Fruit fly (Drosophila melanogaster): ENCODE measurements around the gene glec.

glec gene

DNA sequence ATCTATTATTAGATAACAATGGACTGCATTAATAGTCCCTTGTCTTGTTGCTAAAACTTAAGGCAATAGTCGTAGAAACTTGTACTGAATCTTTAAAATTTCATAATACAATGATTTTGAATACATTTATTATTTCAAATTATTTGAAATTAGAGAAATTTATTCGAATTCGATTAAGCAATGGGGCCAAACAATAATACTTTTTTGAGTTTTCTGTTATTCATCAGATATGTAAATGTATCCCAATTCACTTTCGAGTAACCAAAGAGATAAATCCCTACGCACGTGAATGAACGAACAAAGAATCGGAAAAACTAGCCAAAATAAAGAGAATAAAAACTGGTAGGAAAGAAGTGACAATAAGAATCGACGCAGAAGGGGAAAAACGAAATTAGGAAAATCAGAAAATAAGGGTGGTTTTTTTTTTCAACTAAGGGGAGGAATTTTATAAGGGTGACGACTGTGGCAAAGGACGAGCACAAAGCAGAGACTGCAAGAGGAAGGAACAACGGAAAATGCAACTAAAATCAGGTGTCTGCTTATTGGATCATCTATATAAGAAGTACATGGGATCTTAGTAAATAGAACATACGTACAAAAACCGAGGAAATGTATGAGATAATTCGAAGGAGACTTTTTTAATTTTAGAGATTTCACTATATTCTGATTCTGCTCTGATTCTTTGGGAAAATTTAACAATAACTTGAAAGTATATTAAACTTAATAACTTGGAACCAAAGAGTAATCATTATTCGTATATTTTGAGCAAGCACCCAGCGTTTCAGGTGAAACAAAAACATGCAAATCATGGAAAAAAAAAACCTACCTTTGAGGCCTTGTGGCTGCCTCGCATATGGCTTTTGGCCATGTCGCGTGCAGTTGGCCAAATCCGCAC lies 1.2 kb downstream of the glec start:
- TF ChIP-seq psq (optimal IDR thresholded peaks at IDR 0.05) (no peak), ttk (optimal IDR thresholded peaks at IDR 0.05) (no peak), Myc (optimal IDR thresholded peaks at IDR 0.05) (no peak)

DNA sequence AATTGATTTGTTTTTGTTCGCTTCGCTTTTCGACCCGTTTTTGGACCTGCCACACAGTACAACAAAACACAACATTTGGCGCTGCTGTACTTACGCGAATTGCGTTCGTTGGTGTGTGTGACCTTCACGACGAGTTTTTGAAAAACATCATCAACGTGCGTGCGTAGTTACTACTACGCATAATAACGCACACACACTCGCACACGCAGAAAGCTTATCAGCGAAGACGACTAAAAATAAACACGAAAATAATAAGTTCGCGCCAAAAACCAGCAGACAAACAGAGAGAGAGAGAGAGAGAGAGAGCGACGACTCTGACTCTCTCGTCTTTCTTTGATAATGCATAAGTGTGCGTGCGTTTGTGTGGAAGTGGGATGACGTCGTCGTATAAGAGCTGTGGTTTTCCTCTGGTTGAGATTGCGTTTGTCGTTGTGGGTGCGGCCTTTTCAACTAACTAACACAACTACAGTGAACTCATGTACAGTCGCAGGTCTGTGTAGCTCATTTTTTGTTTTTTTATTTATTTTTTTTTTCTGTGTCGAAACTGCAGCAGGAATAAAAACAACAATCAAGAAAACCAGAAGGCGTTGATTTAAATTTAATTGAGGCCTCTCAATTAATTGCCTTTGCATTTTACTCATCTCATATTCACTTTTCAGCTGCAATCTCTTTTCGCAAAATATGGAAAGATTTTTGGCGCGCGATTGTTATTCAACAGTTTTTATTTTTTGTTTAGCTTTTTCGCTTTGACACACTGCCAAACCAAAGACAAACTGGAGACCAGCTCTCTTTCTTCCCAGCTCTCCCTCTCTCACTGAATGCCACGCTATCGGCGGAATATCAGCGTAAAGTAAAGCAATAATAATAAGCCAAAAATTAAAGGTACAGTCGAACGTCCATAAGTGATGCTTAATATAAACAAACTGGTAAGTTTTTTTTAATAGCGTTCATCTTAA lies 2.2 kb downstream of the glec start:
- no peak for TF ChIP-seq ttk (optimal IDR thresholded peaks at IDR 0.05)
- TF ChIP-seq insv (optimal IDR thresholded peaks at IDR 0.05) = no peak
- TF ChIP-seq Sin3A (optimal IDR thresholded peaks at IDR 0.05) = no peak
- no peak for TF ChIP-seq Myc (optimal IDR thresholded peaks at IDR 0.05)
- TF ChIP-seq h (optimal IDR thresholded peaks at IDR 0.05) = no peak
- no peak for TF ChIP-seq psq (optimal IDR thresholded peaks at IDR 0.05)

DNA sequence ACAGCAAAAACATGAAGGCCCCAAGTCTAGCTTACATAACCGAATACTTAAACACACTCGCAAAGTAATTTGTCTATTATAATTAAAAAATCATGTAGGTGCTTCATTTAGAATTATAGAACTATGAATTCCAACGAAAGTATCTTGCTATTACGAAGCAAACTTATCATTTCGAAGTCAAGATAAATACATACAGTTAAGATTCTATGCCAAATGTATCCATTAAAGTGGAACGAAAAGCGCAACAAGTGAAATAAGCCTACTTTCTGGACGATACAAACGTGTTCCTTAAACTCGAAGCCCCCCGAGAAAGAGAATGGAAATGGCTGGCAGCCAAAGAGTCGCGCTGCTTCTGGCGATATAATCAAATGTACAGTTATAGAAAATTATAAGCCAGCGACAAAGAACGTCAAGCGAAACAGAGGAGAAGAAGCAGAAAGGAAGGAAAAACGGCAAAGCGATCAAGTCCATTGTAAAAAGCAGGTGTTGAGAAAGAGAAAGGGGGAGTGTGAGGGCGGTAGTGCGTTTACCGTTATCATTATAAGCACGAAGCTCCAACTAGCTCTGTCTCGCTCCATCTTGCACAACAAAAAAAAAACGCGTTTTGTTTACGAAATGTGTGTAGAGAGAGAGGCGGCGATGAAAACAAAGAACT lies 3.4 kb downstream of the glec start:
- TF ChIP-seq psq (optimal IDR thresholded peaks at IDR 0.05) = no peak
- TF ChIP-seq Sin3A (optimal IDR thresholded peaks at IDR 0.05) = no peak
- TF ChIP-seq ttk (optimal IDR thresholded peaks at IDR 0.05) = no peak
- TF ChIP-seq Myc (optimal IDR thresholded peaks at IDR 0.05) = no peak
- no peak for TF ChIP-seq insv (optimal IDR thresholded peaks at IDR 0.05)
- TF ChIP-seq h (optimal IDR thresholded peaks at IDR 0.05) = no peak

DNA sequence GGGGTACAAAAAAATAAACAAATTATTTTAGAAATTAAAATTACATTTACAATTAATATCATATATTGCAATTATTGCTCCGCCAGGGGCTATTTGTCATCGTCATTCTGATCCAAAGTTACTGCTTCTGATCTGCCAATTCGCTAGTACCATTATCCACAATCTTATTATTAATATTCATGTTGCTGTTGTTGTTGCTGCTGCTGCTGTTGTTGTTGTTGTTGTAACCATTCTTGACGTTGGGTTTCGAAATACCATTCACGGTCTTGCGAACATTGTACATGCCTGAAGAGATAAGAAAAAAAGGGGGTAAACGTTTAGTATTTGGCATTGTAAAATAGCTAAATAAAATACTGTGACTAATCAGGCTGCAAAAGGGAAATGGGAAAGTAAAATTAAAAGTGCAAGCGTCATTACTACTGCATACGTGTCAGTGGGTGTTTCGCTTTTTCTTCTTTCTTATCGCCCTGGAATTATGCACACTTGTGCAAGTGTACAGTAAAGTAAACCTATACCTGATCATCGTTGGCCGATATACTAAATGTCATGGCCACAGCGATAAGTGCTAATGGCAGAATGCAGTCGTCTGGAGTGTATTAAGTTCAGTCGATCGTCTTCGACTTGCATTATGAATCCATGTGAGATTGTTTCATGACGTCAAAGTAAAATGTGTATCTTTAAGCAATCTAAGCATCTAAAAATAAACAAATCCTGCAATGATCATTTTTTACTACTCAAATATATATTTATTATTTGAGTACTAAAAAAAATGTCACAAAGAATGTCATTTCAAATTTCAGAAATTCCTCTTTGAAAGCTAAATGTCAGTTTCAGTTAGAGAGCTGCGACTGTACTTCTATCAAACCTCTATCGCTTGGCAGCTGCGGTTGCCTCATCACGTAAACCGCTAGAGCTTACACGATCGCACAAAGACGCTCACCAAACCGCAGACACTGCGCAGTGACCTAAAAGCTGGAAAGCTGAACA lies 4.2 kb downstream of the glec start:
- TF ChIP-seq Myc (optimal IDR thresholded peaks at IDR 0.05) (no peak), insv (optimal IDR thresholded peaks at IDR 0.05) (no peak), ttk (optimal IDR thresholded peaks at IDR 0.05) (no peak)

DNA sequence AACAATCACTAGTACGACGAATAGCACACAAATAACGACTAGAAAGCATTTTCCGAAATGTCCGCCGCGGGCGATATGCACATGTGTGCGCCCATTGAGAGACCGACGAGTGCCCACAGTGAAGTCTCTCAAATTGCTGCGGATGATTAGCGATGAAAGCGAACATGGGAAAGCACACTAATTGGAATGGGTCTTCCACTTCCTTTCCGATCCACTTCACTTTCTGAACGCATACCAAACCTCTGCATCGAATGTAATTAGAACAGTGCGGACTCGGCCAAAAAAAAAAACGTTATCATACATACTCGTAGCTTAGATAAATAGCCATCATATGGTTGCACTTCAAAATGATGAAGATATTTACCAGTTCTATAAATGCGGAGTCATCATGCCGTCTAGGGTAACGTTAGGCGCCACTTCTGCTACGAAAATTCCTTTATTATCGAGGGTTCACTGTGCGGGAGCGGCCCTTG lies 6.0 kb downstream of the glec start:
- TF ChIP-seq Sin3A (optimal IDR thresholded peaks at IDR 0.05) (no peak), h (optimal IDR thresholded peaks at IDR 0.05) (no peak), psq (optimal IDR thresholded peaks at IDR 0.05) (no peak), insv (optimal IDR thresholded peaks at IDR 0.05) (no peak), ttk (optimal IDR thresholded peaks at IDR 0.05) (no peak)

DNA sequence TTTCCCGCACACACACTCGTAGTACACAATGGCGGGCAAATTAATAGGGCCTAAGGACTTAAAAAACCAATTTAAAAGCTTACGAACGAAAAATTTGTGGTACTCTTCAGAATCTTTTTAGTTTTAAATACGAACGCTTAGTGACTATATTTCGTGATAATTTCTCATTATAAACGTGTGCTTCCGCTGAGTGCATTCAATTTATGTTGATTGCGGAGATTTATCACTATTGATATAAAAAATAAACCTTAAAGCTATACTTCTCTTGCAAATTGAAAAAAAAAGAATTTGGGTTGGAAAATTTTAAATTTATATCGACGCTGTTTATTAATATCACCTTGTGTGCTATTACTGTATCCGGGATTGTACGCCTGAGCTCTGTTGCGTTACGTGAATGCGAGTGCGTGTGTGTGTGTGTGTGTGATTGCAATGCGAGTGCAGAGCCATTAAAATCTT lies 7.1 kb downstream of the glec start:
- TF ChIP-seq insv (optimal IDR thresholded peaks at IDR 0.05) = no peak
- no peak for TF ChIP-seq psq (optimal IDR thresholded peaks at IDR 0.05)

DNA sequence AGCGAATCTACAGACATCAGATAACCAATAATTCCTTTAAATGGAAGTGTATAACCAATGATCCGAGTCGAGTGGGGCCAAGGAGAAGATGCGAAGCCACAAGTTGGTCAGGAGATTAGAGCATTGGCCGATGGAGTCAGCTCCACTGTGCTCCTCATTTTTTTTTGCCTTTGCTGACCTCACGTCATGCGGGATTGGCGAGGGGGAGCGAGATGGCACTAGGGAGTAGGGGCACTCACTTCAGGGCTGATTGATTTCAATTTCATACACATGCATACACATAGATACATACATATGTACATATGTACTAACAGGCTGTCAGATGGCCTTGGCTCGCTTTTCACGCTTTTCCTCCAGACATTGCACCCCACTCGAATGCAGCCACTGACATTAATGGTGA lies 7.8 kb downstream of the glec start:
- TF ChIP-seq Myc (optimal IDR thresholded peaks at IDR 0.05) (no peak), insv (optimal IDR thresholded peaks at IDR 0.05) (no peak), psq (optimal IDR thresholded peaks at IDR 0.05) (no peak), ttk (optimal IDR thresholded peaks at IDR 0.05) (no peak), h (optimal IDR thresholded peaks at IDR 0.05) (no peak), Sin3A (optimal IDR thresholded peaks at IDR 0.05) (no peak)

DNA sequence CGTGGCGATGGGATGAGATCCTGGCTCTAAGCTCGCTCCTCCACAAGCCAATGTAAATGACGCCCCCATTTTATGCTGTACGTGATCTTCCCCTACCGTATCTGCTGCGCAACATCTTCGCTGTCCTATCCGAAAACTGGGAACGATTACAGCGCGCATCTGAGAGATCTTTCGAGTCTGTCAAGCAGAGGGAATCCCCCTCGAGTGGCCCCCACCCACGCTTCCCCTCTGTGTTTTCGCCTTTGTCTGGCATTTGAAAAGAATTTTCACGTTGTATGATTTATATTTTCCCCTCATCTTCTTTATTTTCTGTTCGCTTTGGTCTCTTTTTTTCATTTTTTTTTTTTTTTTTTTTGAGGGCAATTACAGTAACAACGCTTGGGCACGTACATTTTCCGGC lies 8.6 kb downstream of the glec start:
- TF ChIP-seq ttk (optimal IDR thresholded peaks at IDR 0.05) (no peak), Myc (optimal IDR thresholded peaks at IDR 0.05) (no peak), h (optimal IDR thresholded peaks at IDR 0.05) (no peak), psq (optimal IDR thresholded peaks at IDR 0.05) (no peak), Sin3A (optimal IDR thresholded peaks at IDR 0.05) (no peak), insv (optimal IDR thresholded peaks at IDR 0.05) (no peak)

DNA sequence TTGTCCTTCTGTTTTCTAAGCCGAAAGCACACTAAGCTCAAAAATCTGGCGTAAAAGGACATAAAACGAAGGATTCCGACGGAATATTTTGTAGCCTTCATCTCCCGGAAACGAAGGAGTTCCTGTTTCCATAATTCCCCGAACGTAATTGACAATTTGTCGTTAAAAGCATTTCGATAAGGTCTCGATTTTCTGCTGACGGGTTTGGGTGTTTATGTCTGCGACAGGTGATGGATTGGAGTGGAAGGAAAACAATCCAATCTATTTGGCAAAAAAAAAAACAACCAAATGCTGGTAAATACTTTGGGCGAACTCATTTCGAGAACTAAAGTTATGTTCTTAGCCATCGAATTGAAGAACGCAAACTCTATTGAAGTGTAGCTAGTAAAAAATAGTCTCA lies 9.5 kb downstream of the glec start, which contains the start of gene Gr93d:
TSS of gene Gr93d (minus strand) at position 101 of the 400 bp plus-strand sequence.
- TF ChIP-seq ttk (optimal IDR thresholded peaks at IDR 0.05) = no peak
- TF ChIP-seq Myc (optimal IDR thresholded peaks at IDR 0.05) = no peak
- TF ChIP-seq h (optimal IDR thresholded peaks at IDR 0.05) = no peak
- TF ChIP-seq insv (optimal IDR thresholded peaks at IDR 0.05) = no peak
- no peak for TF ChIP-seq psq (optimal IDR thresholded peaks at IDR 0.05)
- TF ChIP-seq Sin3A (optimal IDR thresholded peaks at IDR 0.05) = no peak

DNA sequence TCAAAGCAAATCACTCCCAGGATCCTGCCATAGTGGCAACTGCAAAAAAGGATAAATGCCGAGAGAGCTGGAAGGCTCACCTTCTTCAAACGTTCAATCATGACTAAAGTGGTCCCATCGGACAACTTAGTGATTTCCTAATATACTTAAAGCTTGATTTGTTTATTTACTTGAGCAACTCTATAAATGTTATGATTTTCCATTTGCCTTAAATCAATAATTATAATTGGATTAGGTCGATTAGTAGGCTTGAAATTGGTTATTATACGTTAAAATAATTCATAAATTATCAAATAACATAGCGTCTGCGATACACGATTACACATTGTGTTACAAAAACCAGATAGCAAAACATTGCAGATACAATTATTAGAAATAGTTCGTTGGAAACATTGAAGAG lies 10.9 kb downstream of the glec start, which contains the start of gene Gr93c:
TSS of gene Gr93c (minus strand) at position 101 of the 400 bp plus-strand sequence.
- TF ChIP-seq h (optimal IDR thresholded peaks at IDR 0.05) = no peak
- TF ChIP-seq psq (optimal IDR thresholded peaks at IDR 0.05) = no peak
- TF ChIP-seq ttk (optimal IDR thresholded peaks at IDR 0.05) = no peak
- no peak for TF ChIP-seq Sin3A (optimal IDR thresholded peaks at IDR 0.05)
- TF ChIP-seq Myc (optimal IDR thresholded peaks at IDR 0.05) = no peak
- no peak for TF ChIP-seq insv (optimal IDR thresholded peaks at IDR 0.05)

DNA sequence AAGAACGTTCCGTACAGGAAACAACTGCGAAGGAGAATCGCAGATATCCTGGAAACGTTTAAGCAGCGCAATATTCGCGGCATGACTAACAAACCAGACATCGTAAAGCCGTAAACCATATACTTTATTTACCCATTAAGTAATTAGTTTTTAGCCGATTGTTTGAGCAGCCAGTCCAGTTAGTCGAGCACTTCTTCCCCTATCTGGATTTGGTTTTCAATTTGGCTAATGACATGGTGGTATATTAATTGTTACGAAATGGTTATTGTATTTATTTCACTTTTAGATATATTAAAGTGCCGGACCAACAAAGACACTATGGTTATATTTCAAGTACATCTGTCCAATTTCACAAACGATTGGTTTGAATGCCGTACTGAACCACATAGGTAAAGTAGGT lies 12.4 kb downstream of the glec start, which contains the start of gene Gr93b:
TSS of gene Gr93b (minus strand) at position 101 of the 400 bp plus-strand sequence.
- TF ChIP-seq Sin3A (optimal IDR thresholded peaks at IDR 0.05) = no peak
- TF ChIP-seq Myc (optimal IDR thresholded peaks at IDR 0.05) = no peak
- TF ChIP-seq h (optimal IDR thresholded peaks at IDR 0.05) = no peak
- no peak for TF ChIP-seq insv (optimal IDR thresholded peaks at IDR 0.05)
- no peak for TF ChIP-seq ttk (optimal IDR thresholded peaks at IDR 0.05)
